Worm (Caenorhabditis elegans) whole organism, L3 larva: Measurements from ENCODE around the gene F41G3.21.
"Not testable (repeated sequence)": the region's sequence is repeated elsewhere in the genome, so short reads cannot be mapped to it uniquely, and the experiment has no call there.

Source experiments
- R02D3.7 ChIP-seq: fragments of 150-350 bp; optimal IDR thresholded peaks from 2 replicates; lab custom pipeline; 2014; ENCODE audit warnings: missing biosample characterization, missing genetic modification characterization
- ZK546.5 ChIP-seq: sonication (generic microtip); optimal IDR thresholded peaks from 2 replicates; lab custom pipeline; 2017; ENCODE audit warnings: missing biosample characterization, missing genetic modification characterization
- aly-2 ChIP-seq: fragments of 150-350 bp; optimal IDR thresholded peaks from 2 replicates; lab custom pipeline; 2014; ENCODE audit warnings: missing biosample characterization, missing genetic modification characterization
- ama-1 ChIP-seq: fragments of 150-350 bp; optimal IDR thresholded peaks from 2 replicates; lab custom pipeline; 2018
- egl-27 ChIP-seq: sonication (generic microtip); optimal IDR thresholded peaks from 4 replicates; lab custom pipeline; 2017; ENCODE audit warnings: missing biosample characterization, missing genetic modification reagents, missing genetic modification characterization
- egl-5 ChIP-seq: fragments of 150-350 bp; optimal IDR thresholded peaks from 2 replicates; lab custom pipeline; 2017; ENCODE audit warnings: missing biosample characterization, missing genetic modification reagents, missing genetic modification characterization, inconsistent platforms
- elt-2 ChIP-seq: sonication (generic microtip); optimal IDR thresholded peaks from 2 replicates; lab custom pipeline; 2016; ENCODE audit warnings: missing genetic modification reagents, mild to moderate bottlenecking, missing genetic modification characterization, missing compliant biosample characterization
- eor-1 ChIP-seq, 2 experiments: fragments of 150-350 bp; optimal IDR thresholded peaks; 2 replicates each; lab custom pipeline; 2014 to 2018; ENCODE audit warnings: missing biosample characterization in 2 of 2, missing genetic modification characterization in 2 of 2
- fkh-10 ChIP-seq: sonication (generic microtip); optimal IDR thresholded peaks from 2 replicates; lab custom pipeline; 2017; ENCODE audit warnings: missing biosample characterization, missing genetic modification reagents, missing genetic modification characterization
- jun-1 ChIP-seq: fragments of 150-350 bp; optimal IDR thresholded peaks from 2 replicates; lab custom pipeline; 2014; ENCODE audit warnings: missing biosample characterization, missing genetic modification reagents, missing genetic modification characterization
- lin-15B ChIP-seq: fragments of 150-350 bp; optimal IDR thresholded peaks from 2 replicates; lab custom pipeline; 2014; ENCODE audit warnings: missing biosample characterization, missing genetic modification characterization
- lsy-12 ChIP-seq: sonication (generic microtip); optimal IDR thresholded peaks from 2 replicates; lab custom pipeline; 2016; ENCODE audit warnings: mild to moderate bottlenecking, missing genetic modification characterization, missing compliant biosample characterization
- mml-1 ChIP-seq: fragments of 150-350 bp; sonication (generic microtip); optimal IDR thresholded peaks from 3 replicates; lab custom pipeline; 2014; ENCODE audit warnings: missing biosample characterization, missing genetic modification characterization
- nfya-1 ChIP-seq: sonication (generic microtip); optimal IDR thresholded peaks from 2 replicates; lab custom pipeline; 2017; ENCODE audit warnings: missing genetic modification characterization, mild to moderate bottlenecking, missing compliant biosample characterization, antibody characterized with exemption, moderate library complexity; ENCODE audit not compliant: insufficient read depth
- nhr-11 ChIP-seq: fragments of 150-350 bp; optimal IDR thresholded peaks from 2 replicates; lab custom pipeline; 2014; ENCODE audit warnings: missing biosample characterization, missing genetic modification characterization
- nhr-12 ChIP-seq: fragments of 150-350 bp; optimal IDR thresholded peaks from 2 replicates; lab custom pipeline; 2014; ENCODE audit warnings: missing biosample characterization, missing genetic modification characterization
- nhr-23 ChIP-seq: fragments of 150-350 bp; optimal IDR thresholded peaks from 2 replicates; lab custom pipeline; 2014; ENCODE audit warnings: missing biosample characterization, missing genetic modification reagents, missing genetic modification characterization
- nhr-25 ChIP-seq: sonication (generic microtip); optimal IDR thresholded peaks from 2 replicates; lab custom pipeline; 2017; ENCODE audit warnings: missing biosample characterization, missing genetic modification characterization
- nhr-43 ChIP-seq: sonication (generic microtip); optimal IDR thresholded peaks from 2 replicates; lab custom pipeline; 2016; ENCODE audit warnings: mild to moderate bottlenecking, missing genetic modification characterization, missing compliant biosample characterization; ENCODE audit not compliant: poor library complexity, severe bottlenecking
- pha-4 ChIP-seq: fragments of 150-350 bp; optimal IDR thresholded peaks from 2 replicates; lab custom pipeline; 2014; ENCODE audit warnings: missing biosample characterization, missing genetic modification reagents, missing genetic modification characterization
- pqm-1 ChIP-seq: fragments of 150-350 bp; optimal IDR thresholded peaks from 2 replicates; lab custom pipeline; 2017; ENCODE audit warnings: missing biosample characterization, missing genetic modification characterization, inconsistent platforms
- sea-2 ChIP-seq: fragments of 150-350 bp; sonication (generic microtip); optimal IDR thresholded peaks from 4 replicates; lab custom pipeline; 2014; ENCODE audit warnings: missing biosample characterization, missing genetic modification reagents, missing genetic modification characterization
- snpc-4 ChIP-seq: fragments of 150-350 bp; optimal IDR thresholded peaks from 2 replicates; lab custom pipeline; 2014; ENCODE audit warnings: missing biosample characterization, missing genetic modification characterization
- tbx-2 ChIP-seq: sonication (generic microtip); optimal IDR thresholded peaks from 2 replicates; lab custom pipeline; 2016; ENCODE audit warnings: mild to moderate bottlenecking, missing genetic modification characterization, missing compliant biosample characterization
- unc-39 ChIP-seq: sonication (generic microtip); optimal IDR thresholded peaks from 4 replicates; lab custom pipeline; 2017; ENCODE audit warnings: missing biosample characterization, missing genetic modification characterization
- unc-62 ChIP-seq: fragments of 150-350 bp; sonication (generic microtip); optimal IDR thresholded peaks from 4 replicates; lab custom pipeline; 2014; ENCODE audit warnings: missing biosample characterization, missing genetic modification reagents, missing genetic modification characterization
- zag-1 ChIP-seq: fragments of 150-350 bp; optimal IDR thresholded peaks from 2 replicates; lab custom pipeline; 2014; ENCODE audit warnings: missing biosample characterization, missing genetic modification characterization
- ztf-11 ChIP-seq: fragments of 150-350 bp; optimal IDR thresholded peaks from 2 replicates; lab custom pipeline; 2014; ENCODE audit warnings: missing biosample characterization, missing genetic modification characterization
- ztf-4 ChIP-seq: fragments of 150-350 bp; optimal IDR thresholded peaks from 2 replicates; lab custom pipeline; 2014; ENCODE audit warnings: missing biosample characterization, missing genetic modification characterization

The F41G3.21 gene

ce11 chrII:6781231-6781630, 28.5 kb upstream of the F41G3.21 start:
- peak; percentile 30 for TF ChIP-seq pqm-1 (tag; lab: Kevin White, UChicago)
- peak; percentile 66 for TF ChIP-seq elt-2 (tag; lab: Kevin White, UChicago)
- TF ChIP-seq lin-15B (tag; lab: Kevin White, UChicago) = no peak

ce11 chrII:6779104-6779503, 26.4 kb upstream of the F41G3.21 start, which contains the start of gene T13C2.7:
TSS of gene T13C2.7 (plus strand) at chrII:6779404.
- TF ChIP-seq egl-5 (tag; lab: Kevin White, UChicago) (no peak), sea-2 (no peak), eor-1 (tag; optimal IDR thresholded peaks at IDR 0.05; lab: Kevin White, UChicago) (no peak), snpc-4 (tag; lab: Kevin White, UChicago) (no peak), ztf-11 (tag; lab: Kevin White, UChicago) (no peak), egl-27 (tag; lab: Kevin White, UChicago) (no peak), nhr-12 (tag; lab: Kevin White, UChicago) (no peak), R02D3.7 (no peak), zag-1 (tag; lab: Kevin White, UChicago) (no peak), pqm-1 (tag; lab: Kevin White, UChicago) (no peak), elt-2 (tag; lab: Kevin White, UChicago) (no peak), lsy-12 (no peak), ama-1 (lab: Kevin White, UChicago) (no peak), nhr-11 (tag; lab: Kevin White, UChicago) (no peak), unc-39 (tag; lab: Kevin White, UChicago) (no peak), jun-1 (tag; lab: Kevin White, UChicago) (no peak), lin-15B (tag; lab: Kevin White, UChicago) (no peak), nhr-25 (tag; lab: Kevin White, UChicago) (no peak)

- TF ChIP-seq nfya-1 (peak; percentile 68), tbx-2 (peak; percentile 23), ztf-4 (tag; lab: Kevin White, UChicago) (no peak), snpc-4 (tag; lab: Kevin White, UChicago) (peak; percentile 63), lsy-12 (peak; percentile 30), lin-15B (tag; lab: Kevin White, UChicago) (peak; percentile 71), pqm-1 (tag; lab: Kevin White, UChicago) (no peak), elt-2 (tag; lab: Kevin White, UChicago) (peak; percentile 15), nhr-43 (tag; lab: Kevin White, UChicago) (peak; percentile 90), pha-4 (tag; lab: Kevin White, UChicago) (peak; percentile 72), egl-5 (tag; lab: Kevin White, UChicago) (peak; percentile 1), fkh-10 (GFP tag; lab: Kevin White, UChicago) (no peak), nhr-25 (tag; lab: Kevin White, UChicago) (peak; percentile 7), nhr-23 (tag; lab: Kevin White, UChicago) (peak; percentile 65), sea-2 (no peak)
- TF ChIP-seq, all 47 proteins: peak for 11
Measured at ce11 chrII:6776418-6777034, 23.8 kb upstream of the F41G3.21 start, which contains the start of gene ssup-72. TSS of gene ssup-72 (plus strand) at chrII:6776598.

ce11 chrII:6775076-6775475, 22.3 kb upstream of the F41G3.21 start, which contains the start of gene agr-1:
TSS of gene agr-1 (minus strand) at chrII:6775176.
- TF ChIP-seq pqm-1 (tag; lab: Kevin White, UChicago); unc-39 (tag; lab: Kevin White, UChicago); unc-62 (GFP tag; lab: Kevin White, UChicago): not testable (repeated sequence)

ce11 chrII:6772482-6772881, 19.7 kb upstream of the F41G3.21 start:
- TF ChIP-seq mml-1 (tag; lab: Kevin White, UChicago) (no peak), eor-1 (tag; optimal IDR thresholded peaks at IDR 0.05; lab: Kevin White, UChicago) (no peak), aly-2 (no peak), ZK546.5 (tag; lab: Kevin White, UChicago) (no peak)

ce11 chrII:6770030-6770429, 17.3 kb upstream of the F41G3.21 start:
- no peak for TF ChIP-seq egl-27 (tag; lab: Kevin White, UChicago)
- TF ChIP-seq eor-1 (tag; optimal IDR thresholded peaks at IDR 0.05; lab: Kevin White, UChicago) = no peak
- TF ChIP-seq R02D3.7 = no peak
- no peak for TF ChIP-seq jun-1 (tag; lab: Kevin White, UChicago)
- TF ChIP-seq, all 47 proteins: peak for 0
